Worm (Caenorhabditis elegans) whole organism, young adult: ENCODE measurements around the gene aly-2.

ENCODE experiments used
- D2030.7 ChIP-seq: fragments of 200-800 bp; sonication (Bioruptor generic); IDR thresholded peaks from 2 replicates; pipeline ENCODE4 v1.3.6; 2022; ENCODE audit warnings: missing genetic modification reagents, missing genetic modification characterization, missing compliant biosample characterization
- F57C9.4 ChIP-seq: sonication (generic microtip); optimal IDR thresholded peaks from 2 replicates; lab custom pipeline; 2017; ENCODE audit warnings: mild to moderate bottlenecking, missing genetic modification characterization, missing compliant biosample characterization
- T26A5.8 ChIP-seq: sonication (generic microtip); optimal IDR thresholded peaks from 2 replicates; lab custom pipeline; 2016; ENCODE audit warnings: missing genetic modification characterization, missing compliant biosample characterization
- Y53F4B.3 ChIP-seq: fragments of 200-800 bp; sonication (Bioruptor generic); IDR thresholded peaks from 2 replicates; pipeline ENCODE4 v1.3.6; 2022; ENCODE audit warnings: missing genetic modification reagents, missing genetic modification characterization, missing compliant biosample characterization
- akir-1 ChIP-seq: fragments of 200-800 bp; sonication (Bioruptor generic); optimal IDR thresholded peaks from 2 replicates; lab custom pipeline; 2018; ENCODE audit warnings: mild to moderate bottlenecking, missing genetic modification characterization, moderate library complexity, missing compliant biosample characterization
- aptf-3 ChIP-seq: fragments of 200-800 bp; sonication (Bioruptor generic); IDR thresholded peaks from 2 replicates; pipeline ENCODE4 v1.3.6; 2022; ENCODE audit warnings: missing genetic modification characterization, missing compliant biosample characterization
- atf-7 ChIP-seq: sonication (generic microtip); optimal IDR thresholded peaks from 2 replicates; lab custom pipeline; 2017; ENCODE audit warnings: mild to moderate bottlenecking, missing genetic modification characterization, missing compliant biosample characterization
- athp-1 ChIP-seq: sonication (generic microtip); optimal IDR thresholded peaks from 2 replicates; lab custom pipeline; 2017; ENCODE audit warnings: mild to moderate bottlenecking, missing genetic modification characterization, missing compliant biosample characterization
- die-1 ChIP-seq: sonication (generic microtip); optimal IDR thresholded peaks from 2 replicates; lab custom pipeline; 2016; ENCODE audit warnings: missing genotype, mild to moderate bottlenecking, missing genetic modification characterization, missing compliant biosample characterization
- dpl-1 ChIP-seq: fragments of 150-350 bp; optimal IDR thresholded peaks from 2 replicates; lab custom pipeline; 2014; ENCODE audit warnings: missing biosample characterization, missing genetic modification reagents, missing genetic modification characterization
- egl-44 ChIP-seq: fragments of 200-800 bp; sonication (Bioruptor generic); IDR thresholded peaks from 2 replicates; pipeline ENCODE4 v1.3.6; 2022; ENCODE audit warnings: missing genetic modification reagents, missing genetic modification characterization, missing compliant biosample characterization
- egrh-3 ChIP-seq: fragments of 200-800 bp; sonication (Bioruptor generic); IDR thresholded peaks from 2 replicates; pipeline ENCODE4 v1.3.6; 2022; ENCODE audit warnings: missing genetic modification reagents, missing genetic modification characterization, missing compliant biosample characterization
- hmg-20 ChIP-seq: fragments of 200-800 bp; sonication (Bioruptor generic); IDR thresholded peaks from 2 replicates; pipeline ENCODE4 v1.3.6; 2022; ENCODE audit warnings: missing genetic modification reagents, missing genetic modification characterization, missing compliant biosample characterization
- let-526 ChIP-seq: fragments of 200-800 bp; sonication (Bioruptor generic); IDR thresholded peaks from 2 replicates; pipeline ENCODE4 v1.3.6; 2022; ENCODE audit warnings: missing genetic modification reagents, missing genetic modification characterization, missing compliant biosample characterization
- lin-26 ChIP-seq: fragments of 200-800 bp; sonication (Bioruptor generic); IDR thresholded peaks from 2 replicates; pipeline ENCODE4 v1.3.6; 2022; ENCODE audit warnings: missing genetic modification reagents, missing genetic modification characterization, missing compliant biosample characterization
- lsy-27 ChIP-seq: sonication (generic microtip); optimal IDR thresholded peaks from 2 replicates; lab custom pipeline; 2017; ENCODE audit warnings: missing genetic modification characterization, mild to moderate bottlenecking, missing compliant biosample characterization, antibody characterized with exemption, missing genotype, borderline replicate concordance; ENCODE audit not compliant: insufficient read depth
- madf-10 ChIP-seq: sonication (generic microtip); optimal IDR thresholded peaks from 2 replicates; lab custom pipeline; 2016; ENCODE audit warnings: mild to moderate bottlenecking, missing genetic modification characterization, missing compliant biosample characterization
- mcd-1 ChIP-seq: fragments of 200-800 bp; sonication (Bioruptor generic); IDR thresholded peaks from 2 replicates; pipeline ENCODE4 v1.3.6; 2022; ENCODE audit warnings: missing genetic modification reagents, missing genetic modification characterization, missing compliant biosample characterization
- mel-28 ChIP-seq: sonication (generic microtip); optimal IDR thresholded peaks from 2 replicates; lab custom pipeline; 2016; ENCODE audit warnings: borderline replicate concordance, mild to moderate bottlenecking, missing genetic modification characterization, missing compliant biosample characterization
- nhr-27 ChIP-seq: fragments of 200-800 bp; sonication (Bioruptor generic); optimal IDR thresholded peaks from 2 replicates; lab custom pipeline; 2018; ENCODE audit warnings: mild to moderate bottlenecking, missing genetic modification characterization, moderate library complexity, missing compliant biosample characterization
- nhr-80 ChIP-seq: sonication (generic microtip); optimal IDR thresholded peaks from 2 replicates; lab custom pipeline; 2016; ENCODE audit warnings: missing genetic modification characterization, missing compliant biosample characterization
- rcor-1 ChIP-seq: fragments of 200-800 bp; sonication (Bioruptor generic); IDR thresholded peaks from 2 replicates; pipeline ENCODE4 v1.3.6; 2022; ENCODE audit warnings: missing genetic modification reagents, missing genetic modification characterization, missing compliant biosample characterization
- repo-1 ChIP-seq: sonication (generic microtip); optimal IDR thresholded peaks from 2 replicates; lab custom pipeline; 2017; ENCODE audit warnings: mild to moderate bottlenecking, missing genetic modification characterization, missing compliant biosample characterization
- rpc-1 ChIP-seq, 2 experiments: fragments of 150-350 bp in 1 of 2; sonication (generic microtip) in 1 of 2; optimal IDR thresholded peaks; 2 replicates each; lab custom pipeline; 2014 to 2018; ENCODE audit warnings: missing biosample characterization in 1 of 2, missing genetic modification characterization in 1 of 2, missing genetic modification reagents in 1 of 2, missing genotype in 1 of 2
- snpc-1.3 ChIP-seq: sonication (generic microtip); optimal IDR thresholded peaks from 2 replicates; lab custom pipeline; 2017; ENCODE audit warnings: missing genetic modification characterization, mild to moderate bottlenecking, missing compliant biosample characterization, antibody characterized with exemption, moderate library complexity, missing genotype, missing genetic modification reagents; ENCODE audit not compliant: insufficient read depth
- snpc-3.4 ChIP-seq: sonication (generic microtip); optimal IDR thresholded peaks from 2 replicates; lab custom pipeline; 2017; ENCODE audit warnings: missing genetic modification characterization, mild to moderate bottlenecking, missing compliant biosample characterization, antibody characterized with exemption, moderate library complexity, missing genotype, missing genetic modification reagents
- tbp1 ChIP-seq: fragments of 200-800 bp; sonication (Bioruptor generic); optimal IDR thresholded peaks from 2 replicates; lab custom pipeline; 2018; ENCODE audit warnings: mild to moderate bottlenecking, missing genetic modification characterization, missing compliant biosample characterization
- tlf-1 ChIP-seq: fragments of 200-800 bp; sonication (Bioruptor generic); optimal IDR thresholded peaks from 2 replicates; lab custom pipeline; 2018; ENCODE audit warnings: mild to moderate bottlenecking, missing genetic modification characterization, missing compliant biosample characterization
- zfh-2 ChIP-seq: fragments of 200-800 bp; sonication (Bioruptor generic); conservative IDR thresholded peaks from 2 replicates; pipeline ENCODE4 v1.3.6; 2022; ENCODE audit warnings: missing genetic modification reagents, missing genetic modification characterization, missing compliant biosample characterization
- ztf-25 ChIP-seq: fragments of 200-800 bp; sonication (Bioruptor generic); IDR thresholded peaks from 2 replicates; pipeline ENCODE4 v1.3.6; 2022; ENCODE audit warnings: missing genetic modification reagents, missing genetic modification characterization, missing compliant biosample characterization
- ztf-26 ChIP-seq: sonication (generic microtip); optimal IDR thresholded peaks from 2 replicates; lab custom pipeline; 2017; ENCODE audit warnings: missing genetic modification characterization, missing compliant biosample characterization

Gene aly-2

DNA sequence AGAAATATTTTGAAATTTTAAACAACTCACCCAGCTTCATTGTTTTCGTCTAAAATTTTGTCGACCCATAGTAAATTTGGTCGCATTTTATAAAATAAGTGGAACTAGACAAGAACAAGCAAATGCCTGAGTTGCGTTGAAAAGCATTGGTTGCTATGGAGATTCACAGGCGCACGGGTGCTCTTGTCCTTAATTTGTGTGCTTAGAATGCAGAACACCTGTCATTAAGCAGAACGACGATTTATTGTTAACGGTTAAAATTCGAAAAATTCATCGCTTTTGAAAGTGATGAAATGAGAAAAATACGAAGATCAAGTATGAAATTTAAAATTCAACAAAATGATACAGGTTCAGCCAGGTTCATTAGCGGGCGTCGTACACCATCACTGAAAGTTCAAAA lies 1.2 kb upstream of the aly-2 start, which contains the start of gene daf-10:
daf-10 (minus strand) TSS at position 101 of the 400 bp plus-strand sequence.
- no peak for TF ChIP-seq nhr-27 (tag; lab: Kevin White, UChicago)
- TF ChIP-seq ztf-26 = no peak
- no peak for TF ChIP-seq dpl-1 (GFP tag; lab: Kevin White, UChicago)
- TF ChIP-seq, all 124 proteins: peak for 0

DNA sequence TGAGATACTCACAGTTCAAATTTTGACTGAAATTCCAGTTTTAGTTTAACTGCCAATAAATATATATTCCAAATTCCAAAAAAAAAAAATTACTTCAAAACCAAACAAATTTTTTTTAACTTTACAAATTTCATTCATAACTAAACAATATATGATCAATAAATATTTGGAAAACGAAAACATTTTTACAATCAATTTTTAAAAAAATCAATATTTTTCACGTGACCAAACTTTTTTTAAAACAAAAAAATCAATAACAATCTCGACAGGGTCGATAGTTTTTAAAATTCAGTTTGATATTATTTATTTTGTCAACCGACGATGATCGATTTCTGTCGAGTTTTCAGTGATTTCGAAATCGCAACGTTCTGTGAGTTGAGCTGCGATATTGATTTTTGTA lies 2.9 kb downstream of the aly-2 start, which contains the start of gene F23B2.7:
F23B2.7 (plus strand) TSS at position 301 of the 400 bp plus-strand sequence.
- TF ChIP-seq egl-44 (GFP tag; lab: Robert Waterston, UW) = no peak
- no peak for TF ChIP-seq tbp1 (GFP tag; lab: Kevin White, UChicago)
- no peak for TF ChIP-seq athp-1 (tag; lab: Kevin White, UChicago)
- TF ChIP-seq let-526 (GFP tag; lab: Robert Waterston, UW) = no peak
- no peak for TF ChIP-seq mel-28 (tag; lab: Kevin White, UChicago)
- TF ChIP-seq Y53F4B.3 (GFP tag; lab: Robert Waterston, UW) = no peak
- no peak for TF ChIP-seq ztf-25 (GFP tag; lab: Robert Waterston, UW)
- TF ChIP-seq lsy-27 (tag; lab: Kevin White, UChicago) = no peak
- TF ChIP-seq die-1 (tag; lab: Kevin White, UChicago) = no peak
- no peak for TF ChIP-seq hmg-20 (GFP tag; lab: Robert Waterston, UW)
- no peak for TF ChIP-seq snpc-1.3 (tag; lab: Kevin White, UChicago)
- no peak for TF ChIP-seq zfh-2 (GFP tag; lab: Robert Waterston, UW)
- no peak for TF ChIP-seq atf-7 (tag; lab: Kevin White, UChicago)

DNA sequence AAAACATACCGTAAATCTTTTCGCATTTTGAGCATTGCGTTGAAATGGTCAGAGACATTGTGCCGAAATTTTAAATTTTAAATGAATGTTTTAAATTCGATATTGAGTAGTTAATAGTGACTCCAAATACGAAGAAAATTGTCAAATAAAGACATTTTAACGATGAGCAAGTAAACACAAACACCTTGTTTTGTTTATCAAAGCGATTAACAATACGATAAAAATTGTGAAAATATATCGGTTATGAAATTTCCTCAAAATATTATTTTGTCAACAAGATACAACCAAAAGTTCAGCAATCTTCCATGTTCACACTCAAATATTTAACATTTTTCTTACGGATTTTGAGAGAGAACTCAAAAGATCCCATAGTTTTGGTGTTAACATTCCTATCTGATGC lies 7.0 kb downstream of the aly-2 start, which contains the start of gene F23B2.10:
F23B2.10 (minus strand) TSS at position 101 of the 400 bp plus-strand sequence.
- TF ChIP-seq tlf-1 (GFP tag; lab: Kevin White, UChicago) (no peak), D2030.7 (GFP tag; lab: Robert Waterston, UW) (no peak), snpc-3.4 (tag; lab: Kevin White, UChicago) (no peak), akir-1 (GFP tag; lab: Kevin White, UChicago) (no peak), rcor-1 (GFP tag; lab: Robert Waterston, UW) (no peak), rpc-1 (optimal IDR thresholded peaks at IDR 0.05; lab: Kevin White, UChicago) (no peak), rpc-1 (tag; optimal IDR thresholded peaks at IDR 0.05; lab: Kevin White, UChicago) (no peak), hmg-20 (GFP tag; lab: Robert Waterston, UW) (no peak), lin-26 (GFP tag; lab: Robert Waterston, UW) (no peak), T26A5.8 (tag; lab: Kevin White, UChicago) (no peak), aptf-3 (GFP tag; lab: Robert Waterston, UW) (no peak), egrh-3 (no peak), madf-10 (tag; lab: Kevin White, UChicago) (no peak), ztf-25 (GFP tag; lab: Robert Waterston, UW) (no peak), mcd-1 (GFP tag; lab: Robert Waterston, UW) (no peak), F57C9.4 (tag; lab: Kevin White, UChicago) (no peak), atf-7 (tag; lab: Kevin White, UChicago) (no peak)

DNA sequence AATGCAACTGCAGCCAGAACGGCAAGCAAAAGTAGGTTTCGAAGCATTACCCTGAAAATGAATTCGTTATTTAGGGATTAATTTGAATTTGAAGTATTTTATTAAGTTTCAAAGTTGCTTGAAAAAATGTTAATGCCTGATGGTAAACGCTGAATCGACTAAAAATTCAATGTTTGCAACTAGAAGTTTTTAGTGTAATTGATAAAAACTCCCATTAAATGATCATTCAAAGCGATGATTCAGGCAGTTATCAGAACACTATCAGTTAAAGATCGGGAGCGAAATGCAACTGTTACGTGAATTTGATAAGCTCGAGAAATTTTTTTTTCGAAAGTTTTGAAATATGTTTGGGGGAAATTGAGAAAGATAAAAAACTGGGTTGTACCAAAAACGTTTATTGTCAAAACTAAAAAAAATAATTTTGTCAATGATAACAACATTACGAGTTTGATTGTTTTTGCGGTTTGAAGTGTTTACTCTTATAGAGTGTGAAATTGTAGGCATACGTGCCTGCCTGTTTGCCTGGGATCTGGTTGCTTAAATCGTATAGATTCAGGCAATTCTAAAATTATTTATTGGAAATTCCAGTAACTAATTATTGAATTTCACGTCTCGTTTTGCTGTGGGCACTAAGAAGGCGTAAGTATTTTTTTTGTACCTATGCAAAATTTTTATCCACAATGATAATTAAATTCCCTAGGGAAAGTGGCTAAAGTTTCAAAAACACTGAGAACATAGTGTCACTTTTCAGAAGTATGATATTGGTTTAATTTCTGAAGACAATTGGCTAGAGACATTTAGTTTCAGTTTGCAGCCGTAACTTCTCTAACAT lies 11.9 kb downstream of the aly-2 start, which contains the start of gene pcp-3:
pcp-3 (minus strand) TSS at position 51 of the 832 bp plus-strand sequence.
- TF ChIP-seq nhr-80 (tag; lab: Kevin White, UChicago) (peak; percentile 55), repo-1 (tag; lab: Kevin White, UChicago) (no peak), mel-28 (tag; lab: Kevin White, UChicago) (no peak)
